Worm (Caenorhabditis elegans): ENCODE data around the gene C05D9.4.

ce11 chrX:1094332-1094731, 13.5 kb upstream of the C05D9.4 start:
- TF ChIP-seq pha-4 (tag; optimal IDR thresholded peaks at IDR 0.05) (no peak), nfya-1 (tag; optimal IDR thresholded peaks at IDR 0.05) (no peak), ets-4 (tag; optimal IDR thresholded peaks at IDR 0.05) (no peak), rnt-1 (tag; optimal IDR thresholded peaks at IDR 0.05) (no peak), ceh-48 (tag; optimal IDR thresholded peaks at IDR 0.05) (no peak), fkh-10 (GFP tag; optimal IDR thresholded peaks at IDR 0.05) (no peak), C08G9.2 (tag; optimal IDR thresholded peaks at IDR 0.05) (no peak), nhr-11 (tag; optimal IDR thresholded peaks at IDR 0.05) (no peak), nhr-232 (tag; optimal IDR thresholded peaks at IDR 0.05) (no peak), ztf-16 (tag; optimal IDR thresholded peaks at IDR 0.05) (no peak), che-1 (tag; optimal IDR thresholded peaks at IDR 0.05) (no peak), lin-11 (tag; optimal IDR thresholded peaks at IDR 0.05) (no peak), mec-3 (tag; optimal IDR thresholded peaks at IDR 0.05; ENCODE audit: borderline replicate concordance) (no peak), ttx-3 (tag; optimal IDR thresholded peaks at IDR 0.05) (no peak)

All from whole organism, late embryonic.